Worm (Caenorhabditis elegans) whole organism, L1 larva: ENCODE results near the gene Y57G11C.23.

ENCODE experiments used
- C04F5.9 ChIP-seq: sonication (generic microtip); optimal IDR thresholded peaks from 2 replicates; lab custom pipeline; 2016; ENCODE audit warnings: missing genetic modification characterization, missing compliant biosample characterization
- F16B12.6 ChIP-seq: fragments of 150-350 bp; optimal IDR thresholded peaks from 2 replicates; lab custom pipeline; 2014; ENCODE audit warnings: missing biosample characterization, missing genetic modification characterization
- Y116A8C.19 ChIP-seq: sonication (generic microtip); optimal IDR thresholded peaks from 2 replicates; lab custom pipeline; 2016; ENCODE audit warnings: missing compliant biosample characterization, missing genetic modification characterization, borderline replicate concordance
- blmp-1 ChIP-seq: fragments of 150-350 bp; optimal IDR thresholded peaks from 2 replicates; lab custom pipeline; 2014; ENCODE audit warnings: missing biosample characterization, missing genetic modification characterization
- ceh-63 ChIP-seq: fragments of 200-800 bp; sonication (Bioruptor generic); optimal IDR thresholded peaks from 2 replicates; lab custom pipeline; 2018; ENCODE audit warnings: mild to moderate bottlenecking, missing genetic modification characterization, missing compliant biosample characterization
- ceh-8 ChIP-seq: fragments of 200-800 bp; sonication (Bioruptor generic); optimal IDR thresholded peaks from 2 replicates; lab custom pipeline; 2018; ENCODE audit warnings: mild to moderate bottlenecking, missing genetic modification characterization, moderate library complexity, missing compliant biosample characterization
- ceh-82 ChIP-seq, 3 experiments: fragments of 150-350 bp in 1 of 3; sonication (generic microtip) in 2 of 3; optimal IDR thresholded peaks; 2 replicates each; lab custom pipeline; 2014 to 2017; ENCODE audit warnings: missing biosample characterization in 3 of 3, missing genetic modification characterization in 3 of 3
- ceh-90 ChIP-seq: sonication (generic microtip); optimal IDR thresholded peaks from 2 replicates; lab custom pipeline; 2016; ENCODE audit warnings: missing genetic modification characterization, missing compliant biosample characterization
- dpl-1 ChIP-seq, 3 experiments: fragments of 150-350 bp in 2 of 3; sonication (generic microtip) in 1 of 3; optimal IDR thresholded peaks; 2 replicates each; lab custom pipeline; 2014 to 2017; ENCODE audit warnings: missing biosample characterization in 3 of 3, missing genetic modification characterization in 3 of 3, missing genetic modification reagents in 3 of 3
- dsc-1 ChIP-seq: sonication (generic microtip); optimal IDR thresholded peaks from 2 replicates; lab custom pipeline; 2016; ENCODE audit warnings: mild to moderate bottlenecking, missing genetic modification characterization, missing compliant biosample characterization
- efl-1 ChIP-seq, 4 experiments: fragments of 150-350 bp; optimal IDR thresholded peaks in 3 of 4; peaks in 1 of 4; 1 replicate in 1 of 4; 2 replicates in 3 of 4; lab custom pipeline; 2014; ENCODE audit warnings: missing biosample characterization in 2 of 4, missing genetic modification characterization in 2 of 4, missing genetic modification reagents in 2 of 4
- egl-27 ChIP-seq, 2 experiments: fragments of 150-350 bp in 1 of 2; sonication (generic microtip); optimal IDR thresholded peaks; 3 replicates each; lab custom pipeline; 2017 to 2018; ENCODE audit warnings: missing biosample characterization in 2 of 2, missing genetic modification characterization in 2 of 2, missing genetic modification reagents in 2 of 2
- elt-3 ChIP-seq, 6 experiments: fragments of 150-350 bp in 1 of 6; sonication (generic microtip); optimal IDR thresholded peaks; 2 replicates each; lab custom pipeline; 2017 to 2018; ENCODE audit warnings: missing biosample characterization in 6 of 6, missing genetic modification characterization in 6 of 6, inconsistent platforms in 1 of 6
- fkh-8 ChIP-seq: sonication (generic microtip); optimal IDR thresholded peaks from 2 replicates; lab custom pipeline; 2016; ENCODE audit warnings: mild to moderate bottlenecking, missing genetic modification characterization, missing compliant biosample characterization
- irx-1 ChIP-seq: sonication (generic microtip); optimal IDR thresholded peaks from 2 replicates; lab custom pipeline; 2016; ENCODE audit warnings: missing genetic modification characterization, missing compliant biosample characterization
- isw-1 ChIP-seq: fragments of 200-800 bp; sonication (Bioruptor generic); IDR thresholded peaks from 2 replicates; pipeline ENCODE4 v1.3.6; 2022; ENCODE audit warnings: missing genetic modification characterization, missing compliant biosample characterization
- jun-1 ChIP-seq: fragments of 150-350 bp; optimal IDR thresholded peaks from 2 replicates; lab custom pipeline; 2014; ENCODE audit warnings: missing biosample characterization, missing genetic modification reagents, missing genetic modification characterization
- lin-14 ChIP-seq: fragments of 200-800 bp; sonication (Bioruptor generic); optimal IDR thresholded peaks from 2 replicates; lab custom pipeline; 2018; ENCODE audit warnings: mild to moderate bottlenecking, missing genetic modification characterization, moderate library complexity, missing compliant biosample characterization
- lsy-2 ChIP-seq, 2 experiments: fragments of 150-350 bp; optimal IDR thresholded peaks; 2 replicates each; lab custom pipeline; 2014; ENCODE audit warnings: missing biosample characterization in 2 of 2, missing genetic modification characterization in 2 of 2
- mef-2 ChIP-seq: fragments of 150-350 bp; optimal IDR thresholded peaks from 2 replicates; lab custom pipeline; 2014; ENCODE audit warnings: missing biosample characterization, missing genetic modification characterization
- mep-1 ChIP-seq: fragments of 150-350 bp; optimal IDR thresholded peaks from 2 replicates; lab custom pipeline; 2014; ENCODE audit warnings: missing biosample characterization, missing genetic modification characterization
- nhr-12 ChIP-seq: sonication (generic microtip); optimal IDR thresholded peaks from 2 replicates; lab custom pipeline; 2017; ENCODE audit warnings: missing biosample characterization, missing genetic modification characterization
- nhr-19 ChIP-seq: fragments of 200-800 bp; sonication (Bioruptor generic); conservative IDR thresholded peaks from 2 replicates; pipeline ENCODE4 v1.3.6; 2022; ENCODE audit warnings: missing genetic modification characterization, missing compliant biosample characterization
- nhr-20 ChIP-seq: sonication (generic microtip); optimal IDR thresholded peaks from 2 replicates; lab custom pipeline; 2016; ENCODE audit warnings: mild to moderate bottlenecking, missing genetic modification characterization, missing compliant biosample characterization
- nhr-28 ChIP-seq: fragments of 150-350 bp; optimal IDR thresholded peaks from 2 replicates; lab custom pipeline; 2014; ENCODE audit warnings: missing biosample characterization, missing genetic modification characterization
- nhr-47 ChIP-seq: sonication (generic microtip); optimal IDR thresholded peaks from 2 replicates; lab custom pipeline; 2016; ENCODE audit warnings: mild to moderate bottlenecking, missing genetic modification characterization, moderate library complexity, missing compliant biosample characterization
- nhr-71 ChIP-seq: sonication (generic microtip); optimal IDR thresholded peaks from 2 replicates; lab custom pipeline; 2016; ENCODE audit warnings: mild to moderate bottlenecking, missing genetic modification characterization, moderate library complexity, missing compliant biosample characterization
- nhr-85 ChIP-seq: sonication (generic microtip); peaks from one replicate; lab custom pipeline; 2016; ENCODE audit warnings: missing genetic modification characterization, inconsistent platforms, missing compliant biosample characterization
- nhr-90 ChIP-seq: sonication (generic microtip); optimal IDR thresholded peaks from 2 replicates; lab custom pipeline; 2016; ENCODE audit warnings: mild to moderate bottlenecking, missing genetic modification characterization, missing compliant biosample characterization; ENCODE audit not compliant: poor library complexity
- pax-3 ChIP-seq: fragments of 200-800 bp; sonication (Bioruptor generic); optimal IDR thresholded peaks from 2 replicates; lab custom pipeline; 2018; ENCODE audit warnings: mild to moderate bottlenecking, missing genetic modification characterization, moderate library complexity, missing compliant biosample characterization
- pqm-1 ChIP-seq: sonication (generic microtip); optimal IDR thresholded peaks from 3 replicates; lab custom pipeline; 2017; ENCODE audit warnings: missing biosample characterization, missing genetic modification characterization
- rnt-1 ChIP-seq: sonication (generic microtip); optimal IDR thresholded peaks from 2 replicates; lab custom pipeline; 2016; ENCODE audit warnings: mild to moderate bottlenecking, missing genetic modification characterization, moderate library complexity, missing compliant biosample characterization
- skn-1 ChIP-seq: fragments of 150-350 bp; optimal IDR thresholded peaks from 2 replicates; lab custom pipeline; 2014; ENCODE audit warnings: missing biosample characterization, missing genetic modification characterization
- snpc-4 ChIP-seq: fragments of 150-350 bp; optimal IDR thresholded peaks from 2 replicates; lab custom pipeline; 2014; ENCODE audit warnings: missing biosample characterization, missing genetic modification characterization
- snu-23 ChIP-seq: sonication (generic microtip); optimal IDR thresholded peaks from 2 replicates; lab custom pipeline; 2016; ENCODE audit warnings: missing genetic modification characterization, missing compliant biosample characterization
- sox-4 ChIP-seq: sonication (generic microtip); optimal IDR thresholded peaks from 2 replicates; lab custom pipeline; 2016; ENCODE audit warnings: missing genetic modification characterization, missing compliant biosample characterization
- sup-37 ChIP-seq: fragments of 200-800 bp; sonication (Bioruptor generic); optimal IDR thresholded peaks from 2 replicates; lab custom pipeline; 2018; ENCODE audit warnings: mild to moderate bottlenecking, missing genetic modification characterization, missing compliant biosample characterization
- swsn-7 ChIP-seq: sonication (generic microtip); optimal IDR thresholded peaks from 2 replicates; lab custom pipeline; 2016; ENCODE audit warnings: missing genetic modification characterization, missing compliant biosample characterization
- tbx-2 ChIP-seq: sonication (generic microtip); optimal IDR thresholded peaks from 2 replicates; lab custom pipeline; 2016; ENCODE audit warnings: missing genetic modification characterization, missing compliant biosample characterization
- unc-86 ChIP-seq: sonication (generic microtip); optimal IDR thresholded peaks from 2 replicates; lab custom pipeline; 2016; ENCODE audit warnings: missing genetic modification characterization, missing compliant biosample characterization
- unc-98 ChIP-seq: fragments of 200-800 bp; sonication (Bioruptor generic); IDR thresholded peaks from 2 replicates; pipeline ENCODE4 v1.3.6; 2022; ENCODE audit warnings: missing genetic modification characterization, missing compliant biosample characterization
- xbp-1 ChIP-seq: sonication (generic microtip); optimal IDR thresholded peaks from 2 replicates; lab custom pipeline; 2016; ENCODE audit warnings: missing genetic modification characterization, missing compliant biosample characterization
- ztf-4 ChIP-seq: fragments of 150-350 bp; optimal IDR thresholded peaks from 2 replicates; lab custom pipeline; 2014; ENCODE audit warnings: missing biosample characterization, missing genetic modification characterization

Gene Y57G11C.23

DNA sequence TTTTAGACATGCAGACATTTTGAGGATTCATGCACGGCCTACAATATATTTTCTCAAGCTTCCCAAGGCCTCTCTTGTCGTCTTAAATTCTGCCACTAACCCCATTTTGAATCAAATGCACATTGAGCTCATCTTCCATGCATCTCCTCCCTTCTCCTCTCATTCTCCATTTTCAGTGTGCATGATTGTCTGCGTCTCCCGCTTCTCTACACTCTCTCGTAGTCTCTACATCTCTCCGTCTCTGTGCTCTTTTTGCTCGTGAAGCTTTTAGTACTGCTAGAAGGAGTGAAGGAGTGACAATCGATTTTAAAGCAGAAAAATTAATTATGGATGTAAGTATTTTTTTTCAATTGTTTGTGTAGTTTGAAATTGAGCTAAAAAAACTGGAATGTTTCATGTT is 24.7 kb downstream of the Y57G11C.23 start, which contains the start of gene Y57G11C.22:
Gene Y57G11C.22, plus strand, starts transcription at position 327 of the 400 bp plus-strand sequence.
- TF ChIP-seq mep-1 (tag; lab: Kevin White, UChicago) (peak; percentile 44), swsn-7 (peak; percentile 72), sox-4 (tag; lab: Kevin White, UChicago) (peak; percentile 14), nhr-85 (no peak), nhr-20 (peak; percentile 5), elt-3 (tag; optimal IDR thresholded peaks at IDR 0.05; lab: Kevin White, UChicago) (no peak), nhr-12 (tag; lab: Kevin White, UChicago) (no peak), dpl-1 (GFP tag; optimal IDR thresholded peaks at IDR 0.05; lab: Kevin White, UChicago) (peak in 1 of 3 experiments; percentile 26), snu-23 (GFP tag; lab: Kevin White, UChicago) (peak; percentile 62), unc-86 (tag; lab: Kevin White, UChicago) (peak; percentile 63), fkh-8 (peak; percentile 39), lsy-2 (tag; optimal IDR thresholded peaks at IDR 0.05; lab: Kevin White, UChicago) (peak; percentile 16 to 43), nhr-19 (peak; percentile 29), nhr-47 (peak; percentile 67), xbp-1 (peak; percentile 36), efl-1 (optimal IDR thresholded peaks at IDR 0.05; lab: Kevin White, UChicago) (peak; percentile 71 to 82), efl-1 (GFP tag; optimal IDR thresholded peaks at IDR 0.05 in 1 of 2; lab: Kevin White, UChicago) (peak in 1 of 2 experiments; percentile 64), nhr-71 (tag; lab: Kevin White, UChicago) (peak; percentile 63), lin-14 (GFP tag; lab: Kevin White, UChicago) (no peak), irx-1 (tag; lab: Kevin White, UChicago) (no peak), pax-3 (peak; percentile 5), ceh-82 (tag; optimal IDR thresholded peaks at IDR 0.05; lab: Kevin White, UChicago) (peak; percentile 16 to 66 (median 27)), tbx-2 (peak; percentile 39), dsc-1 (peak; percentile 79), isw-1 (GFP tag; lab: Robert Waterston, UW) (no peak; the same call in 1 of the 2 replicates)

DNA sequence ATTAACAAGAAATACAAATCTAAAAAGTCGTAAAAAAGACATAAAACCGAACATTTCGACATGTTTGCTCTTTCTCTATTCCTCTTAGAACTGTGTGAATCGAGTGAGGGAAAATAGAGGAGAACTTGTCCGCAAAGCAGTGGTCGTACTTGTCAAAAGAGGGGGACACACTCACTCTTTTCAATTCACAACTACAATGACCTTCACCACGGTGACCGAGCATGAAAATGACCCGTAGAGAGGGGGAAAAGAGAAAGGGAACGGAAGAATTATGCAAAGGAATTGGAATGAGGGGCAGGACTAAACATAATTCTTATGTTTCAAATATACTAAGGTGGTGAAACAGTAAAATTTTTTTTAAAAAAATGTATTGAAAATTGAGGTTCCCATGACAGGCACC is 28.1 kb downstream of the Y57G11C.23 start:
- TF ChIP-seq mef-2 (tag; lab: Kevin White, UChicago) = no peak
- TF ChIP-seq sox-4 (tag; lab: Kevin White, UChicago) = no peak
- TF ChIP-seq C04F5.9 (tag; lab: Kevin White, UChicago) = no peak
- no peak for TF ChIP-seq nhr-12 (tag; lab: Kevin White, UChicago)
- TF ChIP-seq rnt-1 (tag; lab: Kevin White, UChicago) = no peak
- peak; percentile 34 for TF ChIP-seq mep-1 (tag; lab: Kevin White, UChicago)
- no peak for TF ChIP-seq nhr-90 (tag; lab: Kevin White, UChicago)
- no peak for TF ChIP-seq nhr-28 (tag; lab: Kevin White, UChicago)
- TF ChIP-seq nhr-85 = peak; percentile 57
- no peak for TF ChIP-seq skn-1 (tag; lab: Kevin White, UChicago)
- TF ChIP-seq sup-37 (GFP tag; lab: Kevin White, UChicago) = no peak
- no peak for TF ChIP-seq snpc-4 (tag; lab: Kevin White, UChicago)
- peak; percentile 65 for TF ChIP-seq blmp-1
- TF ChIP-seq ztf-4 = no peak
- TF ChIP-seq Y116A8C.19 (tag; lab: Kevin White, UChicago) = no peak

DNA sequence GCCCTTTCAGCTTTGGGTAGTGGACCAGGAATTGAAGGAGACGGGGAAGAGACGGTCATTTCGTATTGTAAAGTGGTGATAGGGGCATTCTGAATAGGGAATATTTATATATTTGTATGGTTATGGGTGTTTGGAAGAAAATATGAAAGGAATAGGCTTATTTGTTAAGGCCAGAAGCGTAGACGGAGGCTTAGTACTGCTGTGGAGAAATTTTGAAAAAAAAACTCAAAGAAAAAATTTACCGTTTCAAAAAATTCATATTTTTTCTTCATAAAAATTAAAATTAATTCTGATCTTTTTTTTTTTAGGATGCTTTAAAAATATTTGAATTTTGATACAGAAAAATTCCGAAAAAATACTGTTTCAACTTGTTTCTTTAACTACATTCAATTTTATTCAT is 32.6 kb downstream of the Y57G11C.23 start, which contains the start of gene hhat-2:
Gene hhat-2, minus strand, starts transcription at position 101 of the 400 bp plus-strand sequence.
- TF ChIP-seq ceh-90 = no peak
- no peak for TF ChIP-seq irx-1 (tag; lab: Kevin White, UChicago)

DNA sequence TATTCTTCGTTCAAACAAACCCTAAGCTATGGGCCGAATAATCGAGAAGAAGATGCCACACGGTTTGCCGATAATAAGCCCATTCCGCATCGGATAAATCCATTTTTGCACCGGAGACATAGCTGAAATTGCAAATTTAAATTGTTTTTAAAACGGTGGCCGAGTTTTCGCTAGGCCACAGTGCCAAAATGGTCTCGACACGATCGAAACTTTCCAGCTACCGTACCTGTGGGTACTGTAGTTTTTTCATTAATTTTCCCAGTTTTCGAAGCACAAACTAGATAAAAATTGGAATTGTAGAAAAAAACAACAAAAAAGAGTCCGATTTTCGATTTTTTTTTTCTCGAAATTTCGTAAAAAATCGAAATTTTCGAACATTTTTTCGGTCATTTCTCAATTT is 33.4 kb downstream of the Y57G11C.23 start:
- no peak for TF ChIP-seq egl-27 (tag; optimal IDR thresholded peaks at IDR 0.05; lab: Kevin White, UChicago)
- no peak for TF ChIP-seq ceh-63 (GFP tag; lab: Kevin White, UChicago)
- no peak for TF ChIP-seq unc-98 (GFP tag; lab: Robert Waterston, UW)
- TF ChIP-seq ceh-8 (GFP tag; lab: Kevin White, UChicago) = no peak
- no peak for TF ChIP-seq nhr-20
- no peak for TF ChIP-seq F16B12.6
- TF ChIP-seq snu-23 (GFP tag; lab: Kevin White, UChicago) = no peak
- TF ChIP-seq pqm-1 = no peak
- TF ChIP-seq rnt-1 (tag; lab: Kevin White, UChicago) = no peak
- no peak for TF ChIP-seq jun-1 (tag; lab: Kevin White, UChicago)
